Worm (Caenorhabditis elegans): Measurements from ENCODE around the gene Y22F5A.11.

- no peak for TF ChIP-seq dao-5 (tag; optimal IDR thresholded peaks at IDR 0.05)
- no peak for TF ChIP-seq him-1 (tag; optimal IDR thresholded peaks at IDR 0.05)
- no peak for TF ChIP-seq W03F9.2 (tag; optimal IDR thresholded peaks at IDR 0.05)
Observed at ce11 chrV:10270214-10270613, 5.2 kb downstream of the Y22F5A.11 start, which contains the start of gene ric-4.

Data from whole organism, L4/young adult.